Worm (Caenorhabditis elegans): ENCODE results near the gene sqv-2.

Gene sqv-2

DNA sequence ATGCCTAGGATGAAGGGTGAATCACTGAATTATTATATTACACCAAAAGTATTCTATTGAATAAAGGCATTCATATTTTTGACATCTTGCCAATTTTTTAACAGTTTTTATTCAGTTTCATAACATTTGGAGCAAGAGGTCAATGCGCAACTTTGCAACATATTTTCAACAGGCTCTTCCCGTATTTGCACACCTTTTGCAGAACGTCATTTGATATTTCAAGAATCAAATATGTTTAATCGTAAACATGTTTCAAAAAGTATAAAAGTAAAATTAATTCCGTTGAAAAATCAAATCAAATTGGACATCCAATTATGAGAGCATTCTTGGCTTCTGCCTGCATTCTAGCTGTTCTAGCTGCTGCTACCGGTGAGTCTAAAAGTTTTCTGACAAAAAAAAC lies 26.5 kb downstream of the sqv-2 start, which contains the start of gene Y110A2AL.2:
Gene Y110A2AL.2, plus strand, starts transcription at position 301 of the 400 bp plus-strand sequence.
- no peak for TF ChIP-seq tbx-2 (tag; optimal IDR thresholded peaks at IDR 0.05)
- no peak for TF ChIP-seq pqm-1 (tag; optimal IDR thresholded peaks at IDR 0.05)
- no peak for TF ChIP-seq mdl-1 (tag; optimal IDR thresholded peaks at IDR 0.05)
- TF ChIP-seq pag-3 (tag; optimal IDR thresholded peaks at IDR 0.05; ENCODE audit: borderline replicate concordance, insufficient read depth): no peak
- TF ChIP-seq ztf-11 (tag; optimal IDR thresholded peaks at IDR 0.05): no peak
- no peak for TF ChIP-seq unc-130 (tag; optimal IDR thresholded peaks at IDR 0.05)
- no peak for TF ChIP-seq ztf-4 (tag; optimal IDR thresholded peaks at IDR 0.05)
- no peak for TF ChIP-seq pax-3 (tag; optimal IDR thresholded peaks at IDR 0.05)
- TF ChIP-seq hlh-4 (tag; optimal IDR thresholded peaks at IDR 0.05): no peak
- TF ChIP-seq swsn-7 (tag; optimal IDR thresholded peaks at IDR 0.05): no peak
- TF ChIP-seq nhr-84 (tag; optimal IDR thresholded peaks at IDR 0.05): no peak
- no peak for TF ChIP-seq rnt-1 (tag; optimal IDR thresholded peaks at IDR 0.05)
- no peak for TF ChIP-seq ceh-90 (tag; optimal IDR thresholded peaks at IDR 0.05)
- TF ChIP-seq sup-37 (GFP tag; optimal IDR thresholded peaks at IDR 0.05): no peak
- TF ChIP-seq ceh-82 (tag; optimal IDR thresholded peaks at IDR 0.05): no peak
- no peak for TF ChIP-seq nhr-20 (tag; optimal IDR thresholded peaks at IDR 0.05)

DNA sequence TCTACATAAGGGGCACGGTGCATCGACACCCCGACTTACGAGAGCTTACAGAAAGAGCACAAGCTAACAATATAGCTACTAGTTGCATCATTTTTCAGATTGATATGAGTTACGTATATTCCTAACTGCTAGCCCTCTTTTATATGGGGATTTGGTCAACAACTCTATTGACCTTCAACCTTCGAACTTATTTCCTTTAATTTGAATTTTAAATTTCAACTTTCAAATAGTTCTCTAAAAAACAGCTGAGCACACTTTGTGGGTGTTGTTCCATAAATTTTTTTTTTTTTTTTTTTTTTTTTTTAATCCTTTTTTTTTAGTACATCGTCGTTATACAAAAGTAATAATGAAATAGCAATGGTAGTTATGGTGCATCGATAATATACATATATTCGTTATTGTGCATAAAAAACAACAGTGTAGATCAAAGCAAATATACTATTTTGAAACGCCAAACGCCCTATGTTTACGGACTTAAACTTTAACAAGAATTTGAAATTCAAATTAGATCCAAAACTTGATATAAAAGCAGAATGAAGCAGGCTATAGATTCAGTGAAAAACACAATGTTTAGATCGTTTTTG lies 27.6 kb downstream of the sqv-2 start, which contains the start of the genes Y110A2AL.9 and Y110A2AL.3:
Gene Y110A2AL.9, minus strand, starts transcription at position 101 of the 584 bp plus-strand sequence.
Gene Y110A2AL.3, plus strand, starts transcription at position 534 of the 584 bp plus-strand sequence.
- TF ChIP-seq lin-13 (GFP tag; optimal IDR thresholded peaks at IDR 0.05) (no peak), fkh-4 (tag; optimal IDR thresholded peaks at IDR 0.05; ENCODE audit: borderline replicate concordance) (no peak), nhr-237 (tag; optimal IDR thresholded peaks at IDR 0.05) (no peak), lin-35 (GFP tag; optimal IDR thresholded peaks at IDR 0.05) (no peak), blmp-1 (tag; optimal IDR thresholded peaks at IDR 0.05) (no peak), irx-1 (tag; optimal IDR thresholded peaks at IDR 0.05) (no peak), zag-1 (tag; optimal IDR thresholded peaks at IDR 0.05) (no peak), fkh-10 (GFP tag; optimal IDR thresholded peaks at IDR 0.05) (no peak), alr-1 (tag; optimal IDR thresholded peaks at IDR 0.05; ENCODE audit: borderline replicate concordance) (no peak), nhr-12 (tag; optimal IDR thresholded peaks at IDR 0.05) (no peak), nhr-28 (tag; optimal IDR thresholded peaks at IDR 0.05) (no peak), nhr-76 (tag; optimal IDR thresholded peaks at IDR 0.05) (no peak), zip-4 (GFP tag; optimal IDR thresholded peaks at IDR 0.05) (no peak), nhr-84 (tag; optimal IDR thresholded peaks at IDR 0.05) (no peak), hlh-17 (GFP tag; optimal IDR thresholded peaks at IDR 0.05; ENCODE audit: borderline replicate concordance) (no peak), nhr-11 (tag; optimal IDR thresholded peaks at IDR 0.05) (no peak)

DNA sequence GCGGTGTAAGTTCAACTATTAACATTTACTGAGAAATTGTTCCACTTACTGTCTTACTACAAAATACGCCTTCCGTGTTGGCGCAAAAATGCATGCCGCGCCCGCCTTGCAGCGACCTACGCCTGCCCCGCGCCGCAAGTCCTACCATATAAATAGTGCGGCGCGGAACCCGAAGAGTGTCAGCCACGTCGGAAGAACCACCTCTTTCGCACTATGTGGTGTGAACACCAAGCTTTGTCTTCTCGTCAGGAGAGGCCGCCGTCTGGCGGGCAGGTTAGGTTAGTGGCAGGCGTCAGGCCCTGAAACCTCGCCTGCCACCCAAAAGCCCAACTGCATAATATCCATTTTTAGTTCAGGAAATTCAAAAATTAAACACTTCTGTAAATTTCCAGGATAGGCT lies 28.8 kb downstream of the sqv-2 start:
- TF ChIP-seq C34B4.2 (tag; optimal IDR thresholded peaks at IDR 0.05) (no peak), ceh-82 (tag; optimal IDR thresholded peaks at IDR 0.05) (no peak), nhr-47 (tag; optimal IDR thresholded peaks at IDR 0.05) (no peak), hlh-4 (tag; optimal IDR thresholded peaks at IDR 0.05) (no peak), hpl-2 (GFP tag; optimal IDR thresholded peaks at IDR 0.05) (no peak), hlh-17 (GFP tag; optimal IDR thresholded peaks at IDR 0.05; ENCODE audit: borderline replicate concordance) (no peak), nhr-11 (tag; optimal IDR thresholded peaks at IDR 0.05) (no peak)

DNA sequence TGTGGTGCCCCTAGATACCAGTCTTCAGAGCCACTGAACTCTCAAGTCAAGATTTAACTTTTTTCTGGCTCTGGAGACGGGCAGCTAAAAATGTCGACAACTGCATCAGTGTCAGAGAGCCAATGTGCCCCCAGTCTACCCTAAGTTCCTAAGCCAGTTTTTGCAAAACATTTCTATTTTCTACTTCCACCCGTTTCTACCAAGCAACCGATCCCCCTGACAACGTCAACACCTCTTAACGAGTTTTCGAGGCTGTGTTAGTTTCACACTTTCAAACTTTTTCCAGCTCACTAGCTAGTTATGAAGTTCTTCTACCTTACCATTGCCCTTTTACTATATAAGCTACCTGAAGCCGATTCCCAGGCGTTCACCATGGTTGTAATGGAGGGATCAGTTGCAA lies 30.0 kb downstream of the sqv-2 start, which contains the start of gene Y110A2AL.5:
Gene Y110A2AL.5, plus strand, starts transcription at position 301 of the 400 bp plus-strand sequence.
- no peak for TF ChIP-seq mep-1 (tag; optimal IDR thresholded peaks at IDR 0.05)
- no peak for TF ChIP-seq nhr-28 (tag; optimal IDR thresholded peaks at IDR 0.05)
- no peak for TF ChIP-seq aly-2 (tag; optimal IDR thresholded peaks at IDR 0.05)
